Fruit fly (Drosophila melanogaster): ENCODE data around the gene mus312.

Gene mus312

DNA sequence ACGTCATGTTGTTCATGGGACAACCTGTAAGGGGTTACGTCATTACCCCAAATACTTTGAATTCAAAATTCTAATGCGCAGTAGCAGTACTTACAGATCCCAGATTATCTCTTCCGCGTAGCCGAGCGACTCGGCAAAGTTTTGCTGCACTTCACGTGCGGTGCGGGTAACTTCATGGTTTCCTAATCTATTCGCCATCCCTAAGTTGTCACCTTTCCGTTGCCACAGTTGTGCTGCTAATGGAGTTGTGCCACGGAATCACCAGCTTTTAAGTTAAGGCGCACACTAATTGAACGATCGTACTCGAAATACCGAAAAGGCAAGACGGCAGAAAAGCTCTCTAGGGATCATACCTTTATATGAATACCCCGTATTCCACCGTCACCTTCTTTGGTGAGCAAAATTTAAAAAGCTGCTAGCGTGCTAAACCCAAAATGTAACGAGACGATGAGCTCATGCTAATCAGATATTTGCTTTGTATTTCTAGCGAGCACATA lies 30.9 kb downstream of the mus312 start, which contains the start of gene pst (continued):
- peak; percentile 29; the same call in 1 of the 2 replicates for TF ChIP-seq CG11247 (GFP tag; IDR thresholded peaks at IDR 0.05)
- no peak for TF ChIP-seq twi (tag; optimal IDR thresholded peaks at IDR 0.05)
- TF ChIP-seq CG11398 (GFP tag; optimal IDR thresholded peaks at IDR 0.05): peak; percentile 27
- TF ChIP-seq H2.0 (GFP tag; IDR thresholded peaks at IDR 0.05): 0 out of 2 replicates have a peak, but pooled peaks have one; percentile 25
- TF ChIP-seq CG15269 (tag; optimal IDR thresholded peaks at IDR 0.05): peak; percentile 68
- peak; percentile 62 for TF ChIP-seq CG3281 (GFP tag; optimal IDR thresholded peaks at IDR 0.05)
- TF ChIP-seq Kr (GFP tag; optimal IDR thresholded peaks at IDR 0.05): no peak
- TF ChIP-seq Aef1 (GFP tag; IDR thresholded peaks at IDR 0.05): no peak
- peak; percentile 33 for TF ChIP-seq HLHmδ (GFP tag; optimal IDR thresholded peaks at IDR 0.05)
- peak; percentile 14 for TF ChIP-seq NC2α (GFP tag; optimal IDR thresholded peaks at IDR 0.05)
- no peak for TF ChIP-seq sima (GFP tag; optimal IDR thresholded peaks at IDR 0.05)
- TF ChIP-seq aop (GFP tag; IDR thresholded peaks at IDR 0.05): no peak
- TF ChIP-seq tgo (GFP tag; IDR thresholded peaks at IDR 0.05): no peak
- peak; percentile 62 for TF ChIP-seq CG17568 (GFP tag; optimal IDR thresholded peaks at IDR 0.05)
- TF ChIP-seq CG2129 (GFP tag; IDR thresholded peaks at IDR 0.05; ENCODE audit: partially characterized antibody): no peak
- TF ChIP-seq wek (GFP tag; optimal IDR thresholded peaks at IDR 0.05): peak; percentile 96
- TF ChIP-seq sim (GFP tag; IDR thresholded peaks at IDR 0.05): no peak
- TF ChIP-seq mirr (GFP tag; optimal IDR thresholded peaks at IDR 0.05): peak; percentile 44
- no peak for TF ChIP-seq cg (GFP tag; optimal IDR thresholded peaks at IDR 0.05)
- TF ChIP-seq croc (GFP tag; conservative IDR thresholded peaks at IDR 0.05): no peak
- TF ChIP-seq CG9876 (GFP tag; optimal IDR thresholded peaks at IDR 0.05): no peak
- TF ChIP-seq CG17385 (GFP tag; optimal IDR thresholded peaks at IDR 0.05): peak; percentile 50
- TF ChIP-seq CG13123 (GFP tag; optimal IDR thresholded peaks at IDR 0.05): no peak
- no peak for TF ChIP-seq mam (GFP tag; optimal IDR thresholded peaks at IDR 0.05)
- TF ChIP-seq CG16813 (GFP tag; IDR thresholded peaks at IDR 0.05; ENCODE audit: partially characterized antibody): no peak
- TF ChIP-seq Blimp-1 (GFP tag; optimal IDR thresholded peaks at IDR 0.05): no peak
- peak in 1 of 2 experiments; percentile 68 for TF ChIP-seq Eip74EF (GFP tag; optimal IDR thresholded peaks at IDR 0.05)
- TF ChIP-seq bsh (GFP tag; optimal IDR thresholded peaks at IDR 0.05): no peak
- TF ChIP-seq vfl (GFP tag; optimal IDR thresholded peaks at IDR 0.05): no peak
- TF ChIP-seq Dp (GFP tag; optimal IDR thresholded peaks at IDR 0.05): peak; percentile 44
- TF ChIP-seq pum (GFP tag; optimal IDR thresholded peaks at IDR 0.05): no peak
- TF ChIP-seq CG8765 (GFP tag; IDR thresholded peaks at IDR 0.05): no peak
- peak; percentile 70 for TF ChIP-seq gfzf (GFP tag; optimal IDR thresholded peaks at IDR 0.05)
- TF ChIP-seq Ets97D (GFP tag; optimal IDR thresholded peaks at IDR 0.05): peak; percentile 53
- no peak for TF ChIP-seq GATAe (GFP tag; conservative IDR thresholded peaks at IDR 0.05)
- no peak for TF ChIP-seq MBD-R2 (GFP tag; IDR thresholded peaks at IDR 0.05)
- peak; percentile 20 for TF ChIP-seq CG7786 (GFP tag; optimal IDR thresholded peaks at IDR 0.05)
- TF ChIP-seq ind (GFP tag; optimal IDR thresholded peaks at IDR 0.05): no peak
- no peak for TF ChIP-seq nerfin-2 (GFP tag; IDR thresholded peaks at IDR 0.05; ENCODE audit: partially characterized antibody)
- no peak for TF ChIP-seq Deaf1 (tag; optimal IDR thresholded peaks at IDR 0.05)
- TF ChIP-seq Six4 (GFP tag; optimal IDR thresholded peaks at IDR 0.05): no peak
- TF ChIP-seq Hr51 (GFP tag; optimal IDR thresholded peaks at IDR 0.05): no peak
- peak; percentile 54 for TF ChIP-seq ci (GFP tag; IDR thresholded peaks at IDR 0.05)
- TF ChIP-seq crp (GFP tag; optimal IDR thresholded peaks at IDR 0.05): no peak
- TF ChIP-seq maf-S (GFP tag; optimal IDR thresholded peaks at IDR 0.05): no peak
- TF ChIP-seq az2 (GFP tag; optimal IDR thresholded peaks at IDR 0.05): no peak
- TF ChIP-seq CG1233 (GFP tag; optimal IDR thresholded peaks at IDR 0.05): no peak
- no peak for TF ChIP-seq abd-A (tag; optimal IDR thresholded peaks at IDR 0.05)
- TF ChIP-seq NC2β (GFP tag; optimal IDR thresholded peaks at IDR 0.05): peak; percentile 41
- peak; percentile 46 for TF ChIP-seq Hand (GFP tag; optimal IDR thresholded peaks at IDR 0.05)

Measured in whole organism, embryonic.